Worm (Caenorhabditis elegans): ENCODE results near the gene nex-2.

- TF ChIP-seq gei-17 (GFP tag; optimal IDR thresholded peaks at IDR 0.05) (no peak), egl-18 (GFP tag; IDR thresholded peaks at IDR 0.05) (no peak), Y53G8AR.9 (GFP tag; conservative IDR thresholded peaks at IDR 0.05) (no peak), let-526 (GFP tag; IDR thresholded peaks at IDR 0.05) (no peak), lir-1 (GFP tag; conservative IDR thresholded peaks at IDR 0.05) (no peak), ets-4 (GFP tag; optimal IDR thresholded peaks at IDR 0.05) (no peak), F22D6.2 (tag; optimal IDR thresholded peaks at IDR 0.05) (no peak), madf-6 (GFP tag; IDR thresholded peaks at IDR 0.05) (no peak), lin-35 (GFP tag; optimal IDR thresholded peaks at IDR 0.05) (no peak)
Observed at ce11 chrIII:10300078-10300477, 30.1 kb downstream of the nex-2 start, which contains the start of gene vglu-3.

Measured in whole organism, young adult.